Worm (Caenorhabditis elegans): ENCODE results near the gene C06E1.11.
A peak's percentile ranks its signal among the peaks of the same experiment; 100 is the strongest.

C06E1.11 gene

DNA sequence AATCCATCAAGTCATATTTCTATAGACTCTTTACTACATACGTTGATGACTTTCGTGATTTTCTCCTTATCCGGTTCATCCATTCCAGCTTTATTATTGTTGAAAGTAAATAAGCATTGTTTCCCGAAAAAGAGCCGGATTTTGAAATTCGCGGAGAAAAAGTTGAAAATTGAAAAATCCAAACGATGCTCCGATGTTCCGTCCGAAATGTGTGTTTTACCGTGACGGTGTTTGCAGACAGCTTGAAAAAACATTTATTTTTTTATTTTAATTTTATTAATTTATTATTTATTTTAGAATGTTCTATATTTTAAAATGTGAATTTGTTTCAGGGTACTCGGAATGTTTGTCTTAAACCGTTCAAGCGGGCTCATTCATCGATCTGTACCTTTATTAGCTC is 14.3 kb upstream of the C06E1.11 start, which contains the start of gene dnj-10:
Gene dnj-10, plus strand, starts transcription at position 333 of the 400 bp plus-strand sequence.
- TF ChIP-seq Y67H2A.10 (GFP tag; conservative IDR thresholded peaks at IDR 0.05) (no peak), mcd-1 (GFP tag; IDR thresholded peaks at IDR 0.05) (peak; percentile 62), let-526 (GFP tag; IDR thresholded peaks at IDR 0.05) (no peak), Y79H2A.3 (GFP tag; conservative IDR thresholded peaks at IDR 0.05) (peak; percentile 47; the same call in 1 of the 2 replicates), efl-1 (GFP tag; optimal IDR thresholded peaks at IDR 0.05) (peak; percentile 24), zim-3 (tag; optimal IDR thresholded peaks at IDR 0.05) (no peak), chd-7 (tag; optimal IDR thresholded peaks at IDR 0.05) (no peak), ekl-4 (GFP tag; IDR thresholded peaks at IDR 0.05) (peak; percentile 37; the same call in 1 of the 2 replicates), attf-5 (GFP tag; optimal IDR thresholded peaks at IDR 0.05) (peak; percentile 61), lin-35 (GFP tag; optimal IDR thresholded peaks at IDR 0.05) (peak in 1 of 3 experiments; percentile 79), hmg-1.2 (GFP tag; IDR thresholded peaks at IDR 0.05) (0 out of 2 replicates have a peak, but pooled peaks have one; percentile 31), sdz-38 (tag; optimal IDR thresholded peaks at IDR 0.05) (no peak), tbp1 (GFP tag; optimal IDR thresholded peaks at IDR 0.05) (peak; percentile 10), pbrm-1 (GFP tag; IDR thresholded peaks at IDR 0.05) (0 out of 2 replicates have a peak, but pooled peaks have one; percentile 37), hsf-1 (GFP tag; IDR thresholded peaks at IDR 0.05) (peak; percentile 30; the same call in 1 of the 2 replicates), ets-4 (GFP tag; optimal IDR thresholded peaks at IDR 0.05) (no peak), madf-6 (GFP tag; IDR thresholded peaks at IDR 0.05) (peak; percentile 54), F33H1.4 (GFP tag; IDR thresholded peaks at IDR 0.05) (peak; percentile 20; the same call in 1 of the 2 replicates), gei-17 (GFP tag; optimal IDR thresholded peaks at IDR 0.05) (no peak), snpc-3.4 (tag; optimal IDR thresholded peaks at IDR 0.05) (peak; percentile 28), K11D2.4 (GFP tag; IDR thresholded peaks at IDR 0.05) (no peak), repo-1 (tag; optimal IDR thresholded peaks at IDR 0.05) (no peak), sea-2 (GFP tag; IDR thresholded peaks at IDR 0.05) (no peak), dpl-1 (GFP tag; optimal IDR thresholded peaks at IDR 0.05) (peak; percentile 47), F37B4.10 (GFP tag; IDR thresholded peaks at IDR 0.05) (no peak), lag-1 (GFP tag; IDR thresholded peaks at IDR 0.05) (no peak), T07F8.4 (tag; optimal IDR thresholded peaks at IDR 0.05) (no peak), nhr-90 (tag; optimal IDR thresholded peaks at IDR 0.05) (no peak), cebp-2 (GFP tag; IDR thresholded peaks at IDR 0.05) (no peak), ztf-3 (GFP tag; optimal IDR thresholded peaks at IDR 0.05) (no peak), ztf-25 (GFP tag; IDR thresholded peaks at IDR 0.05) (no peak), Y53G8AR.9 (GFP tag; conservative IDR thresholded peaks at IDR 0.05) (0 out of 2 replicates have a peak, but pooled peaks have one; percentile 24), akir-1 (GFP tag; optimal IDR thresholded peaks at IDR 0.05) (no peak), F23B12.7 (tag; optimal IDR thresholded peaks at IDR 0.05; ENCODE audit: insufficient read depth) (no peak), ztf-18 (tag; optimal IDR thresholded peaks at IDR 0.05) (peak; percentile 1), atf-7 (tag; optimal IDR thresholded peaks at IDR 0.05) (no peak), egrh-3 (GFP tag; IDR thresholded peaks at IDR 0.05) (no peak), hlh-12 (tag; optimal IDR thresholded peaks at IDR 0.05) (no peak), lin-54 (GFP tag; optimal IDR thresholded peaks at IDR 0.05) (peak; percentile 70), attf-3 (GFP tag; conservative IDR thresholded peaks at IDR 0.05) (peak; percentile 88)
